In the genomic region with DNA sequence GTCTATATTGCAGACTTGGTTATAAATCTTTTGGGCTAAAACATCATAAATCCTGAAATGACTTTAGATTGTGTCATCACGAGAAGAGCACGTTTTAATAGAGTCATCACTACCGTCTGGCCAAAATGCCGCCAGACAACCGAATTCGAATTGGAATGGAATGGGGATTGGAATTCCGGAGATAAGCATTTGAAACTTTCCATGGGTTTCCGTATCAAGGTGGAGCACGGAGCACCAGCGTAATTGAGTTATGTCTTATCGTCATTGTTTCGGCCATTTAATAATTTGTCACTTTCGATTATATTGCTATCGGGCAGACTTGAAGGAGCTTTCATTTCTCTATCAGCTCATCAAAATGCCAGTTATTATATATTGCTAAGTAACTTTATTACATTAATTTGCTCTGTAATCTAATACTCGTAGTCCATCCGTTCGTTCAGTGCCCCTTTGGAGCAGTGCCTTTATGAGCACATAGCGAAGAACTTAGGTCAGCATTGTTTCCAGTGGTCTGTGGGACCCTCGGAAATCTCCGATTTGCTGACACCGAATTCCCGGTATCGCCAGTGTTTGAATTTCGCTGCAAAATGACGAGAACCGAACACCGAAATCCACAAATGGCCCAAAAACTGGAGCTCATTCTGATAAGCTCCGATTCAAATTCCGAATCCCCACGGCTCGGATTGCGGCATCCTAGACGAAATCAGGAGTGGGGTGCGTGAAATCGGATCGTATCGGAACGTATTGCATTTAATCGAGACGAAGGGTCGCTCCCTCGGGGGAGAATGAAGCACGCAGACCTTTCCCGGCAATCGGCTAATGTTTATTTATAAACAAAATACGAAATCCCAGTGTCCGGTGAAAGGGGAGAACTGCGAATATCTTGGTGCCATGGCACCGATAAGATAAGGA, we compare ENCODE assay signal across 4 fruit fly cellular contexts.
A peak's percentile ranks its signal among the peaks of the same experiment; 100 is the strongest.
TF ChIP-seq lines count a peak whose summit lies in the region.

No protein-coding gene starts in this region.

- TF ChIP-seq CTCF in whole organism, embryonic (GFP tag; optimal IDR thresholded peaks at IDR 0.05; lab: Kevin White, UChicago) = no peak

TF ChIP-seq in whole organism, adult, 20 proteins besides CTCF, POLR2A, EP300 and RAD21:
- TF ChIP-seq Crg-1 (GFP tag; optimal IDR thresholded peaks at IDR 0.05; lab: Kevin White, UChicago) (no peak), tj (GFP tag; optimal IDR thresholded peaks at IDR 0.05; lab: Kevin White, UChicago) (peak; percentile 93)

TF ChIP-seq in whole organism, embryonic, 481 proteins besides CTCF, POLR2A, EP300 and RAD21:
- TF ChIP-seq br (optimal IDR thresholded peaks at IDR 0.05; lab: Kevin White, UChicago) = no peak
- TF ChIP-seq sug (tag; optimal IDR thresholded peaks at IDR 0.05; lab: Kevin White, UChicago) = peak; percentile 30
- peak; percentile 16 for TF ChIP-seq Ets65A (GFP tag; lab: Kevin White, UChicago)
- peak; percentile 94 for TF ChIP-seq exex (tag; optimal IDR thresholded peaks at IDR 0.05; lab: Kevin White, UChicago)
- TF ChIP-seq mirr (GFP tag; optimal IDR thresholded peaks at IDR 0.05; lab: Kevin White, UChicago) = peak; percentile 52
- TF ChIP-seq cwo (GFP tag; optimal IDR thresholded peaks at IDR 0.05; lab: Kevin White, UChicago) = peak; percentile 40
- TF ChIP-seq Ssrp (tag; optimal IDR thresholded peaks at IDR 0.05; lab: Kevin White, UChicago) = no peak
- peak; percentile 76 for TF ChIP-seq grn (GFP tag; optimal IDR thresholded peaks at IDR 0.05; lab: Kevin White, UChicago)
- TF ChIP-seq CG34376 (GFP tag; optimal IDR thresholded peaks at IDR 0.05; lab: Kevin White, UChicago) = peak; percentile 24
- TF ChIP-seq en (GFP tag; optimal IDR thresholded peaks at IDR 0.05; lab: Kevin White, UChicago) = no peak
- TF ChIP-seq hbn (GFP tag; IDR thresholded peaks at IDR 0.05; lab: Robert Waterston, UW; ENCODE audit: partially characterized antibody) = no peak
- peak in 1 of 2 experiments; percentile 5 for TF ChIP-seq Pdp1 (GFP tag; optimal IDR thresholded peaks at IDR 0.05; lab: Kevin White, UChicago)
- peak; percentile 19 for TF ChIP-seq Vsx1 (GFP tag; optimal IDR thresholded peaks at IDR 0.05; lab: Kevin White, UChicago)
- TF ChIP-seq sd (tag; optimal IDR thresholded peaks at IDR 0.05; lab: Kevin White, UChicago) = peak; percentile 93
- peak; percentile 17 for TF ChIP-seq sens (GFP tag; lab: Kevin White, UChicago)
- peak; percentile 16 for TF ChIP-seq lab (GFP tag; optimal IDR thresholded peaks at IDR 0.05; lab: Kevin White, UChicago)

TF ChIP-seq in whole organism, prepupa, 60 proteins besides CTCF, POLR2A, EP300 and RAD21:
- no peak for TF ChIP-seq CG32006 (GFP tag; optimal IDR thresholded peaks at IDR 0.05; lab: Kevin White, UChicago)
- TF ChIP-seq vri (GFP tag; optimal IDR thresholded peaks at IDR 0.05; lab: Kevin White, UChicago) = peak; percentile 77
- peak; percentile 41 for TF ChIP-seq Eip93F (GFP tag; optimal IDR thresholded peaks at IDR 0.05; lab: Kevin White, UChicago)
- TF ChIP-seq svp (GFP tag; lab: Kevin White, UChicago) = peak; percentile 90

TF ChIP-seq in whole organism, wandering third instar larva, 38 proteins besides CTCF, POLR2A, EP300 and RAD21:
- TF ChIP-seq brk (GFP tag; optimal IDR thresholded peaks at IDR 0.05; lab: Kevin White, UChicago) = no peak
- TF ChIP-seq br (GFP tag; optimal IDR thresholded peaks at IDR 0.05; lab: Kevin White, UChicago) = peak; percentile 55
- TF ChIP-seq Jra (GFP tag; optimal IDR thresholded peaks at IDR 0.05; lab: Kevin White, UChicago) = no peak
- no peak for TF ChIP-seq Rel (GFP tag; optimal IDR thresholded peaks at IDR 0.05; lab: Kevin White, UChicago)
- peak; percentile 41 for TF ChIP-seq Rel (tag; optimal IDR thresholded peaks at IDR 0.05; lab: Kevin White, UChicago)
- no peak for TF ChIP-seq sv (GFP tag; optimal IDR thresholded peaks at IDR 0.05; lab: Kevin White, UChicago)
- no peak for TF ChIP-seq Vsx2 (GFP tag; optimal IDR thresholded peaks at IDR 0.05; lab: Kevin White, UChicago; ENCODE audit: partially characterized antibody)
